Fruit fly (Drosophila melanogaster) whole organism, embryonic: Measurements from ENCODE around the gene CG14219.

Experiments used
- Bgb ChIP-seq: fragments of 200-800 bp; sonication (Bioruptor generic); IDR thresholded peaks from 2 replicates; pipeline ENCODE4 v1.3.6; 2022; ENCODE audit warnings: missing biosample characterization, missing genetic modification characterization; ENCODE audit not compliant: partially characterized antibody
- CG11560 ChIP-seq: fragments of 200-800 bp; sonication (Bioruptor generic); IDR thresholded peaks from 3 replicates; pipeline ENCODE4 v1.3.6; 2022; ENCODE audit warnings: missing biosample characterization, missing genetic modification characterization
- CG11695 ChIP-seq: fragments of 200-800 bp; sonication (Bioruptor generic); IDR thresholded peaks from 3 replicates; pipeline ENCODE4 v1.3.6; 2022; ENCODE audit warnings: missing biosample characterization, missing genetic modification characterization
- CG12744 ChIP-seq: fragments of 200-800 bp; sonication (Bioruptor generic); optimal IDR thresholded peaks from 2 replicates; lab custom pipeline; 2016; ENCODE audit warnings: missing biosample characterization, missing genetic modification characterization
- CG12942 ChIP-seq: fragments of 200-800 bp; sonication (Bioruptor generic); optimal IDR thresholded peaks from 3 replicates; lab custom pipeline; 2016; ENCODE audit warnings: missing biosample characterization, missing genetic modification characterization
- CG13287 ChIP-seq: fragments of 200-800 bp; sonication (Bioruptor generic); IDR thresholded peaks from 2 replicates; pipeline ENCODE4 v1.3.6; 2022; ENCODE audit warnings: missing biosample characterization, missing genetic modification characterization; ENCODE audit not compliant: partially characterized antibody
- CG13775 ChIP-seq: fragments of 200-800 bp; sonication (Bioruptor generic); optimal IDR thresholded peaks from 3 replicates; lab custom pipeline; 2017; ENCODE audit warnings: missing biosample characterization, mild to moderate bottlenecking, missing genetic modification characterization
- CG14050 ChIP-seq: fragments of 200-800 bp; sonication (Bioruptor generic); IDR thresholded peaks from 3 replicates; pipeline ENCODE4 v1.3.6; 2022; ENCODE audit warnings: missing biosample characterization, missing genetic modification characterization
- CG16863 ChIP-seq: fragments of 200-800 bp; sonication (Bioruptor generic); optimal IDR thresholded peaks from 3 replicates; lab custom pipeline; 2016; ENCODE audit warnings: missing biosample characterization, missing genetic modification characterization
- CG17612 ChIP-seq: fragments of 200-800 bp; sonication (Bioruptor generic); IDR thresholded peaks from 2 replicates; pipeline ENCODE4 v1.3.6; 2022; ENCODE audit warnings: missing biosample characterization, missing genetic modification characterization
- CG2116 ChIP-seq: fragments of 200-800 bp; sonication (Bioruptor generic); optimal IDR thresholded peaks from 3 replicates; lab custom pipeline; 2018; ENCODE audit warnings: missing biosample characterization, mild to moderate bottlenecking, missing genetic modification characterization
- CG31224 ChIP-seq: fragments of 200-800 bp; sonication (Bioruptor generic); IDR thresholded peaks from 2 replicates; pipeline ENCODE4 v1.3.6; 2022; ENCODE audit warnings: missing biosample characterization, missing genetic modification characterization
- CG31388 ChIP-seq: fragments of 200-800 bp; sonication (Bioruptor generic); optimal IDR thresholded peaks from 2 replicates; lab custom pipeline; 2016; ENCODE audit warnings: missing biosample characterization, missing genetic modification characterization
- CG33557 ChIP-seq: fragments of 200-800 bp; sonication (Bioruptor generic); optimal IDR thresholded peaks from 2 replicates; lab custom pipeline; 2019; ENCODE audit warnings: missing biosample characterization, mild to moderate bottlenecking, missing genetic modification characterization, moderate library complexity
- CG3838 ChIP-seq: fragments of 200-800 bp; sonication (Bioruptor generic); optimal IDR thresholded peaks from 3 replicates; lab custom pipeline; 2016; ENCODE audit warnings: missing biosample characterization, missing genetic modification characterization
- CG4360 ChIP-seq: fragments of 200-800 bp; sonication (Bioruptor generic); IDR thresholded peaks from 2 replicates; pipeline ENCODE4 v1.3.6; 2022; ENCODE audit warnings: missing biosample characterization, missing genetic modification characterization
- CG4730 ChIP-seq: fragments of 200-800 bp; sonication (Bioruptor generic); IDR thresholded peaks from 2 replicates; pipeline ENCODE4 v1.3.6; 2022; ENCODE audit warnings: missing biosample characterization, missing genetic modification characterization
- CG4854 ChIP-seq: fragments of 200-800 bp; sonication (Bioruptor generic); optimal IDR thresholded peaks from 2 replicates; lab custom pipeline; 2016; ENCODE audit warnings: missing biosample characterization, missing genetic modification characterization, inconsistent platforms
- CG6254 ChIP-seq: fragments of 200-800 bp; sonication (Bioruptor generic); optimal IDR thresholded peaks from 3 replicates; lab custom pipeline; 2017; ENCODE audit warnings: mild to moderate bottlenecking, missing biosample characterization, missing genetic modification reagents, missing genetic modification characterization
- CG6654 ChIP-seq: fragments of 200-800 bp; sonication (Bioruptor generic); optimal IDR thresholded peaks from 2 replicates; lab custom pipeline; 2017; ENCODE audit warnings: missing biosample characterization, mild to moderate bottlenecking, missing genetic modification characterization
- CG8089 ChIP-seq: fragments of 200-800 bp; sonication (Bioruptor generic); optimal IDR thresholded peaks from 3 replicates; lab custom pipeline; 2016; ENCODE audit warnings: missing biosample characterization, missing genetic modification characterization
- CG9797 ChIP-seq: fragments of 200-800 bp; sonication (Bioruptor generic); optimal IDR thresholded peaks from 3 replicates; lab custom pipeline; 2018; ENCODE audit warnings: missing biosample characterization, mild to moderate bottlenecking, missing genetic modification characterization
- CrebB ChIP-seq: fragments of 200-800 bp; sonication (Bioruptor generic); optimal IDR thresholded peaks from 3 replicates; lab custom pipeline; 2018; ENCODE audit warnings: missing biosample characterization, mild to moderate bottlenecking, missing genetic modification characterization
- Doc2 ChIP-seq: fragments of 200-800 bp; sonication (Bioruptor generic); IDR thresholded peaks from 2 replicates; pipeline ENCODE4 v1.3.6; 2022; ENCODE audit warnings: missing biosample characterization, missing genetic modification characterization
- Drgx ChIP-seq: fragments of 200-800 bp; sonication (Bioruptor generic); IDR thresholded peaks from 2 replicates; pipeline ENCODE4 v1.3.6; 2022; ENCODE audit warnings: missing biosample characterization, missing genetic modification characterization
- Fer1 ChIP-seq: fragments of 200-800 bp; sonication (Bioruptor generic); optimal IDR thresholded peaks from 2 replicates; lab custom pipeline; 2017; ENCODE audit warnings: missing biosample characterization, mild to moderate bottlenecking, missing genetic modification characterization
- HLHmδ ChIP-seq: fragments of 200-800 bp; sonication (Bioruptor generic); optimal IDR thresholded peaks from 2 replicates; lab custom pipeline; 2018; ENCODE audit warnings: missing biosample characterization, mild to moderate bottlenecking, missing genetic modification characterization, moderate library complexity
- Kr ChIP-seq: fragments of 200-800 bp; sonication (Bioruptor generic); optimal IDR thresholded peaks from 2 replicates; lab custom pipeline; 2017; ENCODE audit warnings: missing biosample characterization, mild to moderate bottlenecking, missing genetic modification characterization
- MESR4 ChIP-seq: fragments of 200-800 bp; sonication (Bioruptor generic); optimal IDR thresholded peaks from 2 replicates; lab custom pipeline; 2018; ENCODE audit warnings: missing biosample characterization, mild to moderate bottlenecking, missing genetic modification characterization, moderate library complexity
- MTF-1 ChIP-seq: fragments of 200-800 bp; sonication (Bioruptor generic); optimal IDR thresholded peaks from 2 replicates; lab custom pipeline; 2018; ENCODE audit warnings: missing biosample characterization, mild to moderate bottlenecking, missing genetic modification characterization, borderline replicate concordance
- Meics ChIP-seq: fragments of 200-800 bp; sonication (Bioruptor generic); optimal IDR thresholded peaks from 2 replicates; lab custom pipeline; 2017; ENCODE audit warnings: missing biosample characterization, mild to moderate bottlenecking, missing genetic modification characterization
- Scr ChIP-seq: fragments of 200-800 bp; sonication (Bioruptor generic); IDR thresholded peaks from 2 replicates; pipeline ENCODE4 v1.3.6; 2022; ENCODE audit warnings: missing biosample characterization, missing genetic modification characterization; ENCODE audit not compliant: partially characterized antibody
- TFAM ChIP-seq: fragments of 200-800 bp; sonication (Bioruptor generic); optimal IDR thresholded peaks from 2 replicates; lab custom pipeline; 2017; ENCODE audit warnings: missing biosample characterization, missing genetic modification characterization, inconsistent platforms
- ab ChIP-seq: fragments of 200-800 bp; sonication (Bioruptor generic); optimal IDR thresholded peaks from 2 replicates; lab custom pipeline; 2016; ENCODE audit warnings: missing biosample characterization, missing genetic modification characterization
- cg ChIP-seq: fragments of 200-800 bp; sonication (Bioruptor generic); optimal IDR thresholded peaks from 3 replicates; lab custom pipeline; 2019; ENCODE audit warnings: missing biosample characterization, mild to moderate bottlenecking, missing genetic modification characterization, moderate library complexity
- chn ChIP-seq: fragments of 200-800 bp; sonication (Bioruptor generic); optimal IDR thresholded peaks from 2 replicates; lab custom pipeline; 2016; ENCODE audit warnings: missing biosample characterization, missing genetic modification characterization
- crol ChIP-seq: fragments of 200-800 bp; sonication (Bioruptor generic); IDR thresholded peaks from 2 replicates; pipeline ENCODE4 v1.3.6; 2022; ENCODE audit warnings: missing biosample characterization, missing genetic modification characterization
- crp ChIP-seq, 2 experiments: fragments of 200-800 bp; sonication (Bioruptor generic); optimal IDR thresholded peaks; 2 replicates in 1 of 2; 3 replicates in 1 of 2; lab custom pipeline; 2017; ENCODE audit warnings: missing biosample characterization in 2 of 2, missing genetic modification characterization in 2 of 2, mild to moderate bottlenecking in 1 of 2, moderate library complexity in 1 of 2
- dati ChIP-seq: fragments of 200-800 bp; sonication (Bioruptor generic); IDR thresholded peaks from 2 replicates; pipeline ENCODE4 v1.3.6; 2022; ENCODE audit warnings: missing biosample characterization, missing genetic modification characterization
- ems ChIP-seq: fragments of 200-800 bp; sonication (Bioruptor generic); optimal IDR thresholded peaks from 3 replicates; lab custom pipeline; 2016; ENCODE audit warnings: missing biosample characterization, missing genetic modification characterization
- en ChIP-seq: fragments of 200-800 bp; sonication (Bioruptor generic); optimal IDR thresholded peaks from 2 replicates; lab custom pipeline; 2016; ENCODE audit warnings: missing biosample characterization, missing genetic modification characterization
- ewg ChIP-seq: fragments of 200-800 bp; sonication (Bioruptor generic); optimal IDR thresholded peaks from 3 replicates; lab custom pipeline; 2017; ENCODE audit warnings: mild to moderate bottlenecking, missing biosample characterization, missing genetic modification reagents, missing genetic modification characterization
- gem ChIP-seq: fragments of 200-800 bp; sonication (Bioruptor generic); optimal IDR thresholded peaks from 2 replicates; lab custom pipeline; 2019; ENCODE audit warnings: missing biosample characterization, mild to moderate bottlenecking, missing genetic modification characterization, moderate library complexity
- hb ChIP-seq: fragments of 200-800 bp; sonication (Bioruptor generic); IDR thresholded peaks from 3 replicates; pipeline ENCODE4 v1.3.6; 2022; ENCODE audit warnings: missing biosample characterization, missing genetic modification characterization; ENCODE audit not compliant: partially characterized antibody
- kah ChIP-seq: fragments of 200-800 bp; sonication (Bioruptor generic); optimal IDR thresholded peaks from 2 replicates; lab custom pipeline; 2018; ENCODE audit warnings: missing biosample characterization, mild to moderate bottlenecking, missing genetic modification characterization
- lab ChIP-seq: fragments of 200-800 bp; sonication (Bioruptor generic); optimal IDR thresholded peaks from 3 replicates; lab custom pipeline; 2017; ENCODE audit warnings: missing biosample characterization, missing genetic modification characterization, mild to moderate bottlenecking, moderate library complexity, missing genetic modification reagents
- repo ChIP-seq: fragments of 200-800 bp; sonication (Bioruptor generic); optimal IDR thresholded peaks from 2 replicates; lab custom pipeline; 2016; ENCODE audit warnings: missing biosample characterization, missing genetic modification characterization
- sisA ChIP-seq: fragments of 200-800 bp; sonication (Bioruptor generic); IDR thresholded peaks from 2 replicates; pipeline ENCODE4 v1.3.6; 2022; ENCODE audit warnings: missing biosample characterization, missing genetic modification characterization
- twi ChIP-seq: fragments of 200-800 bp; optimal IDR thresholded peaks from 2 replicates; lab custom pipeline; 2019; ENCODE audit warnings: missing biosample characterization, mild to moderate bottlenecking, missing genetic modification characterization, moderate library complexity
- vvl ChIP-seq: fragments of 200-800 bp; sonication (Bioruptor generic); IDR thresholded peaks from 2 replicates; pipeline ENCODE4 v1.3.6; 2022; ENCODE audit warnings: missing biosample characterization, missing genetic modification characterization

The CG14219 gene

DNA sequence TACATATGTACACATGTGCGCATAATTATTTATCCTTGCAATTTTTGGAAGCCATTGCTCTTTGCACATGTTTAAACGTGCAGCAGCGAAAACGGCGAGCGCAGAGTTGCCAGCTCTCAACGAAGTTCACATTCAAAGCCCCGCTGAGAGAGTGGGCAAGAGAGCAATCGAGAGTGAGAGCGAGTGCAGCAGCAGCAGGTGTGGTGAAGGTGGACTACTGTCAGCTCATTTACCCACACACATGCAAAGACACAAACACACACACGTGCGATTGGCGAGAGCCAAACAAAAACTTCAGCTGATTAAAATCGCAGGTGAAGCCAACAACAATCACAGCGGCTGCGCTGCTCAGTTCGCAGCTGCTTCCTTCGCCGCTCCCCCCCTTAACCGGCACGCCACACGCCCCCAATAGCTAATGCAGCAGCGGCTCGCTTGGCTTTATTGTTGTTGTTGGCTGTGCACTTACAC, 41.4 kb upstream of the CG14219 start (continued):
- TF ChIP-seq Drgx (peak; percentile 41; the same call in 1 of the 2 replicates), ems (GFP tag; lab: Kevin White, UChicago) (no peak), CG11695 (GFP tag; lab: Robert Waterston, UW) (peak; percentile 64; the same call in 1 of the 3 replicates), CG33557 (no peak), cg (GFP tag; lab: Kevin White, UChicago) (peak; percentile 92), chn (no peak), Doc2 (GFP tag; lab: Robert Waterston, UW) (no peak), CrebB (tag; lab: Kevin White, UChicago) (no peak), repo (no peak), CG4730 (GFP tag; lab: Robert Waterston, UW) (no peak), crol (GFP tag; lab: Robert Waterston, UW) (peak; percentile 91), CG31224 (no peak), CG13287 (GFP tag; lab: Robert Waterston, UW) (peak; percentile 49; the same call in 1 of the 2 replicates), hb (GFP tag; lab: Robert Waterston, UW) (no peak), CG6654 (GFP tag; lab: Kevin White, UChicago) (no peak), twi (peak; percentile 4), HLHmδ (GFP tag; lab: Kevin White, UChicago) (peak; percentile 57), MESR4 (peak; percentile 13), CG4360 (peak; percentile 83), CG12942 (no peak), CG2116 (GFP tag; lab: Kevin White, UChicago) (no peak), CG3838 (GFP tag; lab: Kevin White, UChicago) (no peak), CG11560 (no peak), Kr (GFP tag; lab: Kevin White, UChicago) (no peak), CG17612 (GFP tag; lab: Robert Waterston, UW) (no peak), CG16863 (GFP tag; lab: Kevin White, UChicago) (no peak), Fer1 (GFP tag; lab: Kevin White, UChicago) (peak; percentile 12), TFAM (no peak), ab (GFP tag; lab: Kevin White, UChicago) (no peak), MTF-1 (GFP tag; lab: Kevin White, UChicago) (peak; percentile 95), CG9797 (GFP tag; lab: Kevin White, UChicago) (no peak), CG14050 (GFP tag; lab: Robert Waterston, UW) (no peak), ewg (GFP tag; lab: Kevin White, UChicago) (peak; percentile 47), kah (peak; percentile 39), CG4854 (GFP tag; lab: Kevin White, UChicago) (no peak), CG12744 (GFP tag; lab: Kevin White, UChicago) (no peak), CG31388 (GFP tag; lab: Kevin White, UChicago) (no peak), lab (no peak), Meics (GFP tag; lab: Kevin White, UChicago) (no peak), Scr (peak; percentile 14; the same call in 1 of the 2 replicates), CG8089 (no peak), gem (tag; lab: Kevin White, UChicago) (no peak), en (no peak), crp (GFP tag; optimal IDR thresholded peaks at IDR 0.05; lab: Kevin White, UChicago) (peak in 1 of 2 experiments; percentile 51), sisA (GFP tag; lab: Robert Waterston, UW) (no peak), CG13775 (no peak), Bgb (GFP tag; lab: Robert Waterston, UW) (peak; percentile 42; the same call in 1 of the 2 replicates), dati (GFP tag; lab: Robert Waterston, UW) (no peak), vvl (GFP tag; lab: Robert Waterston, UW) (peak; percentile 38; the same call in 1 of the 2 replicates), CG6254 (GFP tag; lab: Kevin White, UChicago) (no peak)
